Worm (Caenorhabditis elegans): ENCODE data around the gene F26G1.15.

- TF ChIP-seq dmd-4 (tag; optimal IDR thresholded peaks at IDR 0.05; ENCODE audit: borderline replicate concordance) = no peak
- no peak for TF ChIP-seq ceh-45 (GFP tag; IDR thresholded peaks at IDR 0.05)
- no peak for TF ChIP-seq unc-55 (GFP tag; optimal IDR thresholded peaks at IDR 0.05)
- no peak for TF ChIP-seq hlh-6 (tag; optimal IDR thresholded peaks at IDR 0.05)
- TF ChIP-seq tbx-2 (tag; optimal IDR thresholded peaks at IDR 0.05) = no peak
- no peak for TF ChIP-seq tbx-7 (tag; optimal IDR thresholded peaks at IDR 0.05)
- no peak for TF ChIP-seq unc-86 (tag; optimal IDR thresholded peaks at IDR 0.05)
- TF ChIP-seq F13H6.1 (tag; optimal IDR thresholded peaks at IDR 0.05) = no peak
- TF ChIP-seq dve-1 (tag; optimal IDR thresholded peaks at IDR 0.05) = no peak
- no peak for TF ChIP-seq ref-2 (tag; optimal IDR thresholded peaks at IDR 0.05)
Observed at ce11 chrII:4795461-4795860, 5.4 kb downstream of the F26G1.15 start, which contains the start of gene C33F10.4.
